Worm (Caenorhabditis elegans) whole organism, L1 larva: ENCODE data around the gene C33F10.8.

Experiments
- blmp-1 ChIP-seq: fragments of 150-350 bp; optimal IDR thresholded peaks from 2 replicates; lab custom pipeline; 2014; ENCODE audit warnings: missing biosample characterization, missing genetic modification characterization
- dpl-1 ChIP-seq, 3 experiments: fragments of 150-350 bp in 2 of 3; sonication (generic microtip) in 1 of 3; optimal IDR thresholded peaks; 2 replicates each; lab custom pipeline; 2014 to 2017; ENCODE audit warnings: missing biosample characterization in 3 of 3, missing genetic modification characterization in 3 of 3, missing genetic modification reagents in 3 of 3
- grh-1 ChIP-seq: fragments of 200-800 bp; sonication (Bioruptor generic); IDR thresholded peaks from 2 replicates; pipeline ENCODE4 v1.3.6; 2022; ENCODE audit warnings: missing genetic modification reagents, missing genetic modification characterization, missing compliant biosample characterization
- lin-39 ChIP-seq: fragments of 150-350 bp; optimal IDR thresholded peaks from 2 replicates; lab custom pipeline; 2014; ENCODE audit warnings: missing biosample characterization, missing genetic modification reagents, missing genetic modification characterization
- lir-3 ChIP-seq: sonication (generic microtip); optimal IDR thresholded peaks from 2 replicates; lab custom pipeline; 2016; ENCODE audit warnings: mild to moderate bottlenecking, missing genetic modification characterization, moderate library complexity, missing compliant biosample characterization; ENCODE audit not compliant: poor library complexity
- nhr-28 ChIP-seq: fragments of 150-350 bp; optimal IDR thresholded peaks from 2 replicates; lab custom pipeline; 2014; ENCODE audit warnings: missing biosample characterization, missing genetic modification characterization

- no peak for TF ChIP-seq lin-39 (tag; lab: Kevin White, UChicago)
- no peak for TF ChIP-seq lir-3
- peak; percentile 58 for TF ChIP-seq blmp-1 (tag; lab: Kevin White, UChicago)
- TF ChIP-seq nhr-28 (tag; lab: Kevin White, UChicago) = no peak
- no peak for TF ChIP-seq dpl-1 (GFP tag; optimal IDR thresholded peaks at IDR 0.05; lab: Kevin White, UChicago)
- no peak for TF ChIP-seq grh-1 (GFP tag; lab: Robert Waterston, UW)
Observed at ce11 chrII:4822610-4823009, 2.4 kb downstream of the C33F10.8 start.
